Fruit fly (Drosophila melanogaster) whole organism: ENCODE results near the gene CG18808.

Source experiments
- CG8478 ChIP-seq: fragments of >200 bp; optimal IDR thresholded peaks from 2 replicates; lab custom pipeline; 2018; ENCODE audit warnings: inconsistent platforms
- Dll ChIP-seq: fragments of >200 bp; optimal IDR thresholded peaks from 2 replicates; lab custom pipeline; 2017
- EcR ChIP-seq, 2 experiments: fragments of >200 bp; optimal IDR thresholded peaks; 2 replicates each; lab custom pipeline; 2017; ENCODE audit warnings: missing biosample characterization in 2 of 2, missing genetic modification characterization in 2 of 2, missing genetic modification reagents in 2 of 2
- pan ChIP-seq: fragments of >200 bp; optimal IDR thresholded peaks from 2 replicates; lab custom pipeline; 2017
- psq ChIP-seq: fragments of >200 bp; optimal IDR thresholded peaks from 2 replicates; lab custom pipeline; 2017
- usp ChIP-seq: fragments of >200 bp; optimal IDR thresholded peaks from 2 replicates; lab custom pipeline; 2017; ENCODE audit warnings: missing biosample characterization, missing genetic modification characterization, mixed read lengths

CG18808 gene

dm6 chr3L:4807306-4807705 lies at the start of gene CG18808:
TSS of gene CG18808 (minus strand) at chr3L:4807406.
- TF ChIP-seq CG8478 (lab: Kevin White, UChicago) (no peak), Dll (lab: Kevin White, UChicago) (no peak), usp (no peak), psq (lab: Kevin White, UChicago) (no peak), EcR (GFP tag; optimal IDR thresholded peaks at IDR 0.05; lab: Kevin White, UChicago) (no peak), pan (no peak)

DNA sequence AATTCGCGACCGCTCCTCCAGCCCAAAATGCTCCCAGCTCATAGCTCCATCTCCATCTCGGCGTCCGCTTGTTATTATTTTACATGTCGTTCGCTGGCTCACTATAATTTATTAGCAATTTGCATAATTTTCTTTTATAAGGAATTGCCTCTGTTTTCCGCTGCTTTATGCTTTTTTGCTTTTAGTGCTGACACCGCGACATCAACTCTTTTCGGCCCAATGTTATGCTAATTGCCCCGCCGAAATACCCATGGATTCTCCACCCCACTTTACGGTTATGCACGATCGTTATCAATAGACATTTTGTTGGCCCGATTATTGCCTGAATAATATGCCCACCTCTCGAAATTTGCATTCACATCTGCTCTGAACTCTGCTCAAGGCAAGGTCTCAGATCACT lies 48.0 kb upstream of the CG18808 start:
- TF ChIP-seq EcR (GFP tag; optimal IDR thresholded peaks at IDR 0.05; lab: Kevin White, UChicago) (no peak), psq (lab: Kevin White, UChicago) (no peak), CG8478 (lab: Kevin White, UChicago) (no peak), Dll (lab: Kevin White, UChicago) (no peak), pan (no peak), usp (no peak)

DNA sequence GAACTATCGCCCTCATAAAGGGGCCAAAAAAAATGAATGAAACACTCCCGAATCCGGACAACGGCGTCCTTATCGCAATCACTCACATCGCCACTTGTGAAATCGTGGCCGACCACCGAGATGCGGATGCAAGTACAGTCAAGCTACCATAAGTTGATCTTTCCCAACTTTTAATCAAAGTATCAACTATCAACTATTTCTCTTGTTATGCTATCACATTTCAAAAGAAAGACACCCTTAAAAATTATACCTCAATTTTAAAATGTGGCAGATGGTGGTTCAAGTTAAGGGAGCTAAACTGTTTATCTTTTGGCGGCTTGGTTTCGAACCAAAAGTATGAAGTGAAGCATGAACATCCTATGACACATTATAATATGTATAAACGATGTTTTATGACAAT lies 46.9 kb upstream of the CG18808 start:
- no peak for TF ChIP-seq CG8478 (lab: Kevin White, UChicago)
- no peak for TF ChIP-seq Dll (lab: Kevin White, UChicago)

DNA sequence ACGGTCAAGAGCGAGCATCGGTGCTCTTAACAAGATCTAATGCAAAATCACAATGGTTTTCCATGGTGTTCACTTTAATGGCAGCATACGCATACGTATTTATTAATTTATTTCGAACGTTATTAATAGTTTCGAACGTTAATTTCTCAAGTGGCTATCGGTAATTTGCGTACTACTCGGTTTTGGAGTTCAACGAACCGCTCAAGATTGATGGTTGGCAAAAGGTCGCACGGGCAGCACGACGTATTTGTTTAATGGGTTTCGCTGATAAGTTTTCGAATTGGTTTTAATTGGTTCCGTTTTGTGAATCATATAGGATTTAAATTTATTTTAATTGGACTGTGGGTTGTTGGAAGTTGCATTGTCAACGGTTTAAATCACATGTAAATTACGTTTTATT lies 45.9 kb upstream of the CG18808 start:
- TF ChIP-seq usp (no peak), pan (no peak), CG8478 (lab: Kevin White, UChicago) (no peak), psq (lab: Kevin White, UChicago) (no peak), Dll (lab: Kevin White, UChicago) (no peak), EcR (GFP tag; optimal IDR thresholded peaks at IDR 0.05; lab: Kevin White, UChicago) (no peak)

- TF ChIP-seq EcR (GFP tag; optimal IDR thresholded peaks at IDR 0.05; lab: Kevin White, UChicago) (no peak), pan (no peak), CG8478 (lab: Kevin White, UChicago) (no peak), usp (no peak), psq (lab: Kevin White, UChicago) (no peak), Dll (lab: Kevin White, UChicago) (no peak)
Measured at dm6 chr3L:4852411-4853050, 45.3 kb upstream of the CG18808 start, which contains the start of gene CG32237. TSS of gene CG32237 (minus strand) at chr3L:4852461.

DNA sequence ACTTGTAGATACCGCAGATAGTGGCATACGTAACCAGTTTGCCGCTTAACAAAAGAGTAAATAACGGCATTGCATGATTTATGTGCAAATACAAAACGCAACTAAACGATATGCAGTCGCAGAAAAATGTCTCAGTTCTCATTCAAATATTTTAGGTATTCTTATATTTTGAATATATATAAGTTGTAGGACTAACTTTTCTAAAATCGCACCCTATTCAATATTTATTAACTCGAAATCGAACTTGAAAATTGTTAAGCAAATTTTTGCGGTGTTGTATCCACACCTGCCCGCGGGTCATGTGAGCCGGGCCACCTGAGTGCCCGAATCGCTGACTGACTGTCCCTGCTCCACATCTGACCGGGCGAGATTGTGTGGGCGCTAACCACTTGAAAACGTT lies 40.9 kb upstream of the CG18808 start:
- TF ChIP-seq CG8478 (lab: Kevin White, UChicago) (no peak), EcR (GFP tag; optimal IDR thresholded peaks at IDR 0.05; lab: Kevin White, UChicago) (no peak), pan (no peak), Dll (lab: Kevin White, UChicago) (no peak), psq (lab: Kevin White, UChicago) (no peak), usp (no peak)

- no peak for TF ChIP-seq psq (lab: Kevin White, UChicago)
- no peak for TF ChIP-seq EcR (GFP tag; optimal IDR thresholded peaks at IDR 0.05; lab: Kevin White, UChicago)
- TF ChIP-seq usp, result no peak
- TF ChIP-seq pan, result no peak
- no peak for TF ChIP-seq CG8478 (lab: Kevin White, UChicago)
- TF ChIP-seq Dll (lab: Kevin White, UChicago), result no peak
Measured at dm6 chr3L:4844792-4845191, 37.6 kb upstream of the CG18808 start.

DNA sequence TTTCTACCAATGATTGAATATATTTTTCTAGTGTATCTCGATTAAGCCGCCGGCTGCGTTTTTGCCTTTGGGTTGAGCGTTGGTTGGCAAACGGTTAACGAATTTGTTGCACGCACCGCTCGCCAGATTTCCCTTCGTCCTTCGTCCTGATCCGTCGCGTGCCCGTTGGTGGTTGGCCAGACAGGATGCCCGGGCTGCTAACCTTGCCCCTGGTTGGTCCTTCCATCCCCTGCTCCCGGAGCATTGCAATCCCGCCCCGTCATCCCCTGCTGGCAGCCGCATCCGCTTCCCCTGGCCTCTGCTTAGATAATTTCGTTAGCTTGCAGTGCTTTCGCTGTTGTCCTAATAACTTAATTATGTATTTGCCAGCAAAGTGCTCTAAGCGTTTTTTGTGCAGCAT lies 36.2 kb upstream of the CG18808 start:
- TF ChIP-seq psq (lab: Kevin White, UChicago) (no peak), Dll (lab: Kevin White, UChicago) (no peak), EcR (GFP tag; optimal IDR thresholded peaks at IDR 0.05; lab: Kevin White, UChicago) (no peak)

DNA sequence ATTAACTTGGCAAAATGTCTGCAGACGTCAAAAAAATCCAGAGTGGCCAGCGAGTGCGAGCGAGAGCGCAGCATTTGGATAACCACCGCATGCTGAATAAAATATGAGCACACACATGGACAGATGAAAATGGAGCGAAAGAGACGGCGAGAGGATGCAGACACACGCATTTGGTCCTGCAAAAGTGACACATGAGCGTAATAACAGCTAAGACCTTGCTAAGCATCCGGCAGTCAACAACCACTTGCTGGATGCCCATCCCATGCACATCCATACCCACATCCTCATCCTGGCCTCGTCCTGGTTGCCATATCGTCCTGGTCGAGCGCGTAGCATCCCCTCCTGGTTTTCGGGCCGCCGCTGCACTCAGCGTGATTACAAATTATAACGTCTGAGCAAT lies 35.5 kb upstream of the CG18808 start:
- no peak for TF ChIP-seq Dll (lab: Kevin White, UChicago)
- no peak for TF ChIP-seq usp
- no peak for TF ChIP-seq EcR (GFP tag; optimal IDR thresholded peaks at IDR 0.05; lab: Kevin White, UChicago)
- no peak for TF ChIP-seq psq (lab: Kevin White, UChicago)

dm6 chr3L:4840039-4840939 lies 33.1 kb upstream of the CG18808 start, which contains the start of gene CG13707:
TSS of gene CG13707 (minus strand) at chr3L:4840108.
- TF ChIP-seq usp, result no peak
- TF ChIP-seq psq (lab: Kevin White, UChicago), result no peak
- TF ChIP-seq EcR (GFP tag; optimal IDR thresholded peaks at IDR 0.05; lab: Kevin White, UChicago), result no peak
- no peak for TF ChIP-seq pan
- TF ChIP-seq CG8478 (lab: Kevin White, UChicago), result no peak
- TF ChIP-seq Dll (lab: Kevin White, UChicago), result no peak

DNA sequence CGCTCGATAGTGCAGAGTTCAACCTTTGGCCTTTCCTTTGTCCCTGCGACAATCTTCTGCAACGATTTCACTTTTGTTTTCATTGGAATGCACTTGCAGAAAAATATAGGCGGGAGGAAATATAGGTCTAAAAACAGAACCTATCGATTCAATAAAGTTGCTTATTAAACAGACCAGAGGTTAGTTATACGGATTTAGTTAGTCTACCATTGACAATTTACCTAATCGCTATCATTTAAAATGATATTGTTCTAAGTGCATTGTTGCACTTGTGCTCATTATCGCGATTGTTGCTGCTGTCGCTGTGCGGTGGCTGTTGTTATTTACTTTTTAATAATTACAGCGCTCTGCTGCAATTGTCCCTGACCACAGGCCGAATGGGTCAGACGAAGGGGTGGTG lies 29.1 kb upstream of the CG18808 start:
- no peak for TF ChIP-seq EcR (GFP tag; optimal IDR thresholded peaks at IDR 0.05; lab: Kevin White, UChicago)
- TF ChIP-seq psq (lab: Kevin White, UChicago), result no peak
- TF ChIP-seq usp, result no peak
- no peak for TF ChIP-seq pan
- TF ChIP-seq Dll (lab: Kevin White, UChicago), result no peak
- no peak for TF ChIP-seq CG8478 (lab: Kevin White, UChicago)

- TF ChIP-seq CG8478 (lab: Kevin White, UChicago) (no peak), pan (no peak), usp (no peak), EcR (GFP tag; optimal IDR thresholded peaks at IDR 0.05; lab: Kevin White, UChicago) (no peak), Dll (lab: Kevin White, UChicago) (no peak), psq (lab: Kevin White, UChicago) (no peak)
Measured at dm6 chr3L:4835005-4835404, 27.8 kb upstream of the CG18808 start.
